Fruit fly (Drosophila melanogaster): Measurements from ENCODE around the gene Itgbn.

The Itgbn gene

DNA sequence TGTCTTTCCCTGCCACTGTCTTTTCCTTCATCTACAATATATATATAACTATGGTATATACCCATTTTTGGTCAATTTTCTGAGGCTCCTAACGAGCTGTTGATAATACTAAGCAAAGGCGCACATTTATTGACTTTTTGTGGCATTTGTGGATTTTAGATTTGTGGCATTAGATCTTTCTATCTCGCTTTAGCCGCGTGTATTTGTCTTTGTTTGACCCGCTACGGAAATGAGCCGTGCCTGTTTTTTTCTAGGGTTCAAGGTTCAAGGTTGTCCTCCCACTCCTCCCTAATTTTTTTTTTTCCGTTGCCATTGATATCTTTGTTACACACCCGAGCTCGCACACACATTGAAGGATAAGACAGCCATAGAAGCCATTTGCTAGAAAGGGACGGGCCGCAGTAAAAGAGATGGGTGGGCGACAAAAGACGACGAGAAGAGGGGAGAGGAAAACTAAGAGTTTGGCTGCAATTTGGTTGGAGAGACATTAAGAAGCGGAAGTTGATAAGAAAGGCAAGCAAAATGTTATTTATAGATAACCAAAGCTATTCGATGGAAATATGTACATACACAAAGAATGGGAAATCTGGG lies 13.2 kb upstream of the Itgbn start (continued):
- TF ChIP-seq Nf-YB (GFP tag; optimal IDR thresholded peaks at IDR 0.05): no peak
- TF ChIP-seq ranshi (GFP tag; IDR thresholded peaks at IDR 0.05): no peak
- no peak for TF ChIP-seq CG9437 (GFP tag; optimal IDR thresholded peaks at IDR 0.05)
- TF ChIP-seq Adf1 (GFP tag; IDR thresholded peaks at IDR 0.05): no peak
- TF ChIP-seq CG11560 (tag; IDR thresholded peaks at IDR 0.05): no peak
- peak; percentile 94 for TF ChIP-seq pros (GFP tag; optimal IDR thresholded peaks at IDR 0.05)
- TF ChIP-seq CG10366 (GFP tag; IDR thresholded peaks at IDR 0.05): no peak
- no peak for TF ChIP-seq CG9932 (GFP tag; IDR thresholded peaks at IDR 0.05)
- TF ChIP-seq NFAT (GFP tag; IDR thresholded peaks at IDR 0.05): no peak
- no peak for TF ChIP-seq NC2α (GFP tag; optimal IDR thresholded peaks at IDR 0.05)
- no peak for TF ChIP-seq Rx (GFP tag; IDR thresholded peaks at IDR 0.05)
- TF ChIP-seq CG18262 (tag; optimal IDR thresholded peaks at IDR 0.05): no peak
- no peak for TF ChIP-seq CG10321 (GFP tag; IDR thresholded peaks at IDR 0.05)
- TF ChIP-seq Asciz (GFP tag; optimal IDR thresholded peaks at IDR 0.05): no peak
- TF ChIP-seq insv (GFP tag; optimal IDR thresholded peaks at IDR 0.05): no peak
- TF ChIP-seq CG1832 (GFP tag; optimal IDR thresholded peaks at IDR 0.05): no peak
- no peak for TF ChIP-seq gsb (GFP tag; IDR thresholded peaks at IDR 0.05)
- TF ChIP-seq E2f2 (GFP tag; IDR thresholded peaks at IDR 0.05): no peak
- no peak for TF ChIP-seq lmd (GFP tag; IDR thresholded peaks at IDR 0.05)
- TF ChIP-seq CG6254 (GFP tag; optimal IDR thresholded peaks at IDR 0.05): no peak
- no peak for TF ChIP-seq row (GFP tag; IDR thresholded peaks at IDR 0.05)
- no peak for TF ChIP-seq CG11504 (tag; optimal IDR thresholded peaks at IDR 0.05)
- no peak for TF ChIP-seq HLH54F (GFP tag; optimal IDR thresholded peaks at IDR 0.05)
- TF ChIP-seq CG4424 (GFP tag; optimal IDR thresholded peaks at IDR 0.05): no peak
- TF ChIP-seq CG8089 (GFP tag; optimal IDR thresholded peaks at IDR 0.05): no peak
- TF ChIP-seq Ssrp (tag; optimal IDR thresholded peaks at IDR 0.05): no peak
- no peak for TF ChIP-seq pum (GFP tag; optimal IDR thresholded peaks at IDR 0.05)
- no peak for TF ChIP-seq CG16815 (GFP tag; optimal IDR thresholded peaks at IDR 0.05)
- no peak for TF ChIP-seq Six4 (GFP tag; optimal IDR thresholded peaks at IDR 0.05)
- TF ChIP-seq CG6683 (GFP tag; optimal IDR thresholded peaks at IDR 0.05): no peak
- TF ChIP-seq CG14441 (GFP tag; IDR thresholded peaks at IDR 0.05): no peak
- no peak for TF ChIP-seq CG3065 (GFP tag; optimal IDR thresholded peaks at IDR 0.05)
- peak; percentile 11 for TF ChIP-seq CG12104 (GFP tag; optimal IDR thresholded peaks at IDR 0.05)
- TF ChIP-seq fd64A (GFP tag; optimal IDR thresholded peaks at IDR 0.05): no peak
- TF ChIP-seq pan (optimal IDR thresholded peaks at IDR 0.05): no peak
- no peak for TF ChIP-seq pan (GFP tag; optimal IDR thresholded peaks at IDR 0.05 in 1 of 2, IDR thresholded peaks at IDR 0.05 in 1 of 2)
- no peak for TF ChIP-seq h (optimal IDR thresholded peaks at IDR 0.05)
- no peak for TF ChIP-seq ewg (GFP tag; optimal IDR thresholded peaks at IDR 0.05)

DNA sequence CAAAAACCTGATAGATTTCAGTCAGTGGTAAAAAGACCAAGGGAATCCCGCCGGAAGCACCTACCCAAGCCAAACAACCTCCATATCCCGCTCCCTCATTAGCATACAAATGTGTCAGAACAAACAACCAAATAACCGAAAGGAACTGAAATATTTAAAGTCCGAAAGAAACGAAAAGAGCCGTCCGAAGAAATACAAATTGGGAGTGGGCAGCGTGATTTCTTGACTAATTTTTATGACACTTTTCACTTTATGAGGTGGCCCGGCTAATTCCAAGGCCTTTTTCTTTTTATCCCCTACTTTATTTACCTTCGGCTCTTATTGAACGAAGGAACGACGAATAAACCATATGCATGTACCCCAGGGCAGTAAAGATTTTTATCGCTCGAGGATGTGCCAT lies 12.1 kb upstream of the Itgbn start:
- peak; percentile 73 for TF ChIP-seq kni (GFP tag; optimal IDR thresholded peaks at IDR 0.05)
- 0 out of 2 replicates have a peak, but pooled peaks have one; percentile 17 for TF ChIP-seq vvl (GFP tag; IDR thresholded peaks at IDR 0.05)
- TF ChIP-seq zen (tag; optimal IDR thresholded peaks at IDR 0.05): peak; percentile 18
- peak in 1 of 2 experiments; percentile 96 for TF ChIP-seq tll (GFP tag; optimal IDR thresholded peaks at IDR 0.05)
- TF ChIP-seq cad (GFP tag; optimal IDR thresholded peaks at IDR 0.05): peak; percentile 84
- TF ChIP-seq kah (GFP tag; optimal IDR thresholded peaks at IDR 0.05): no peak
- no peak for TF ChIP-seq CG12744 (GFP tag; optimal IDR thresholded peaks at IDR 0.05)

All from whole organism, embryonic.